Fruit fly (Drosophila melanogaster): ENCODE measurements around the gene PIG-Wa.

PIG-Wa gene

dm6 chr2L:2373818-2374746, 8.9 kb upstream of the PIG-Wa start, which contains the start of the genes CG3609 and CG15390 (continued):
- TF ChIP-seq Gug (GFP tag; IDR thresholded peaks at IDR 0.05) (peak; percentile 46), Met (GFP tag; optimal IDR thresholded peaks at IDR 0.05) (peak; percentile 84), CG8119 (GFP tag; IDR thresholded peaks at IDR 0.05) (peak; percentile 75), CG9139 (GFP tag; optimal IDR thresholded peaks at IDR 0.05) (peak; percentile 76), CG11902 (GFP tag; optimal IDR thresholded peaks at IDR 0.05) (peak; percentile 49), Eip93F (GFP tag; optimal IDR thresholded peaks at IDR 0.05) (peak; percentile 76), CG10631 (GFP tag; optimal IDR thresholded peaks at IDR 0.05) (peak; percentile 65), fkh (GFP tag; optimal IDR thresholded peaks at IDR 0.05) (peak; percentile 76), CG11762 (GFP tag; optimal IDR thresholded peaks at IDR 0.05; ENCODE audit: insufficient read depth) (no peak), CG11294 (GFP tag; IDR thresholded peaks at IDR 0.05) (peak; percentile 58; the same call in 1 of the 2 replicates), Smox (GFP tag; optimal IDR thresholded peaks at IDR 0.05) (peak; percentile 80), CG8632 (GFP tag; optimal IDR thresholded peaks at IDR 0.05) (peak; percentile 54), salr (GFP tag; optimal IDR thresholded peaks at IDR 0.05) (peak; percentile 73 to 76), CG7368 (GFP tag; optimal IDR thresholded peaks at IDR 0.05) (peak; percentile 60), CG31627 (GFP tag; optimal IDR thresholded peaks at IDR 0.05) (peak; percentile 83), CG15336 (GFP tag; IDR thresholded peaks at IDR 0.05) (peak; percentile 78), spab (GFP tag; optimal IDR thresholded peaks at IDR 0.05) (peak; percentile 24), OdsH (GFP tag; optimal IDR thresholded peaks at IDR 0.05) (peak; percentile 79), fd85E (GFP tag; optimal IDR thresholded peaks at IDR 0.05) (no peak), CG32006 (GFP tag; optimal IDR thresholded peaks at IDR 0.05) (peak; percentile 57), Eip75B (GFP tag; optimal IDR thresholded peaks at IDR 0.05) (peak; percentile 78), CG6163 (GFP tag; IDR thresholded peaks at IDR 0.05) (peak; percentile 92), topi (GFP tag; optimal IDR thresholded peaks at IDR 0.05) (peak; percentile 73), CG1621 (tag; optimal IDR thresholded peaks at IDR 0.05) (peak; percentile 79), vri (GFP tag; optimal IDR thresholded peaks at IDR 0.05) (peak; percentile 89), svp (GFP tag) (peak; percentile 88), achi (GFP tag; optimal IDR thresholded peaks at IDR 0.05) (peak; percentile 78), dac (GFP tag; optimal IDR thresholded peaks at IDR 0.05) (peak; percentile 56), acj6 (GFP tag; optimal IDR thresholded peaks at IDR 0.05) (peak; percentile 62)

- TF ChIP-seq CG8119 (GFP tag; IDR thresholded peaks at IDR 0.05) (no peak; the same call in 2 of the 3 replicates), CG10631 (GFP tag; optimal IDR thresholded peaks at IDR 0.05) (peak; percentile 13), CG1621 (tag; optimal IDR thresholded peaks at IDR 0.05) (peak; percentile 46), CG3032 (tag; optimal IDR thresholded peaks at IDR 0.05) (peak; percentile 47), Eip93F (GFP tag; optimal IDR thresholded peaks at IDR 0.05) (no peak), svp (GFP tag) (peak; percentile 80), CG6276 (GFP tag; optimal IDR thresholded peaks at IDR 0.05) (no peak), CG15336 (GFP tag; IDR thresholded peaks at IDR 0.05) (peak; percentile 16; the same call in 1 of the 2 replicates), Eip75B (GFP tag; optimal IDR thresholded peaks at IDR 0.05) (peak; percentile 65), topi (GFP tag; optimal IDR thresholded peaks at IDR 0.05) (peak; percentile 76), fkh (GFP tag; optimal IDR thresholded peaks at IDR 0.05) (peak; percentile 97), vri (GFP tag; optimal IDR thresholded peaks at IDR 0.05) (no peak), eg (GFP tag; IDR thresholded peaks at IDR 0.05) (peak; percentile 80), CG16779 (tag; optimal IDR thresholded peaks at IDR 0.05) (peak; percentile 50), achi (GFP tag; optimal IDR thresholded peaks at IDR 0.05) (peak; percentile 100), fd85E (GFP tag; optimal IDR thresholded peaks at IDR 0.05) (peak; percentile 9), CG11294 (GFP tag; IDR thresholded peaks at IDR 0.05) (no peak), lz (GFP tag; optimal IDR thresholded peaks at IDR 0.05) (peak; percentile 81), Met (GFP tag; optimal IDR thresholded peaks at IDR 0.05) (peak; percentile 77), Lpt (GFP tag; optimal IDR thresholded peaks at IDR 0.05) (peak; percentile 22), Ets96B (tag; optimal IDR thresholded peaks at IDR 0.05) (no peak), CG7368 (GFP tag; optimal IDR thresholded peaks at IDR 0.05) (peak; percentile 17), Blimp-1 (GFP tag; optimal IDR thresholded peaks at IDR 0.05) (peak; percentile 59), net (GFP tag; optimal IDR thresholded peaks at IDR 0.05) (peak; percentile 47), Sox102F (GFP tag; optimal IDR thresholded peaks at IDR 0.05) (peak; percentile 70), CG34406 (GFP tag; optimal IDR thresholded peaks at IDR 0.05) (peak; percentile 70), Hr38 (GFP tag; optimal IDR thresholded peaks at IDR 0.05) (no peak), esn (GFP tag; optimal IDR thresholded peaks at IDR 0.05) (peak; percentile 84), Sox14 (GFP tag; optimal IDR thresholded peaks at IDR 0.05) (peak; percentile 79), Ets21C (GFP tag; optimal IDR thresholded peaks at IDR 0.05) (peak; percentile 1), CG8319 (GFP tag; optimal IDR thresholded peaks at IDR 0.05) (no peak), spab (GFP tag; optimal IDR thresholded peaks at IDR 0.05) (no peak)
Measured at dm6 chr2L:2375655-2376417, 7.2 kb upstream of the PIG-Wa start, which contains the start of gene Atxn7. Gene Atxn7 (plus strand): TSS chr2L:2375841.

Data from whole organism, prepupa.